Fruit fly (Drosophila melanogaster) whole organism, wandering third instar larva: Measurements from ENCODE around the gene Cse1.

Source experiments
- CG32264 ChIP-seq: fragments of 200-800 bp; sonication (Bioruptor generic); optimal IDR thresholded peaks from 2 replicates; lab custom pipeline; 2016; ENCODE audit warnings: missing biosample characterization, missing genetic modification characterization
- CG9705 ChIP-seq: fragments of 200-800 bp; sonication (Bioruptor generic); optimal IDR thresholded peaks from 2 replicates; lab custom pipeline; 2018; ENCODE audit warnings: missing biosample characterization, mild to moderate bottlenecking, missing genetic modification characterization
- CrebA ChIP-seq: fragments of 200-800 bp; sonication (Bioruptor generic); optimal IDR thresholded peaks from 2 replicates; lab custom pipeline; 2016; ENCODE audit warnings: missing biosample characterization, mild to moderate bottlenecking, missing genetic modification characterization, borderline replicate concordance
- Dfd ChIP-seq: fragments of >200 bp; optimal IDR thresholded peaks from 2 replicates; lab custom pipeline; 2017; ENCODE audit warnings: missing biosample characterization, missing genetic modification characterization
- GATAd ChIP-seq: sonication (Bioruptor generic); optimal IDR thresholded peaks from 2 replicates; lab custom pipeline; 2016; ENCODE audit warnings: missing biosample characterization, missing genetic modification characterization
- Hnf4 ChIP-seq: fragments of 200-800 bp; sonication (Bioruptor generic); optimal IDR thresholded peaks from 2 replicates; lab custom pipeline; 2016; ENCODE audit warnings: missing biosample characterization, mild to moderate bottlenecking, missing genetic modification characterization
- Hr78 ChIP-seq: fragments of >200 bp; optimal IDR thresholded peaks from 2 replicates; lab custom pipeline; 2017; ENCODE audit warnings: missing biosample characterization, missing genetic modification characterization
- Hr83 ChIP-seq: fragments of 200-300 bp; sonication (Bioruptor generic); optimal IDR thresholded peaks from 2 replicates; lab custom pipeline; 2016; ENCODE audit warnings: missing biosample characterization, mild to moderate bottlenecking, missing genetic modification characterization, moderate library complexity; ENCODE audit not compliant: poor library complexity, severe bottlenecking
- Myc ChIP-seq: fragments of >200 bp; optimal IDR thresholded peaks from 2 replicates; lab custom pipeline; 2017
- N ChIP-seq: fragments of >200 bp; optimal IDR thresholded peaks from 2 replicates; lab custom pipeline; 2018; ENCODE audit warnings: missing biosample characterization, missing external identifiers, missing genetic modification characterization
- OdsH ChIP-seq: fragments of 200-800 bp; sonication (Bioruptor generic); optimal IDR thresholded peaks from 2 replicates; lab custom pipeline; 2016; ENCODE audit warnings: missing biosample characterization, mild to moderate bottlenecking, missing genetic modification characterization
- Rel ChIP-seq, 2 experiments: fragments of 200-800 bp; sonication (Bioruptor generic) in 1 of 2; optimal IDR thresholded peaks; 2 replicates in 1 of 2; 3 replicates in 1 of 2; lab custom pipeline; 2016 to 2019; ENCODE audit warnings: mild to moderate bottlenecking in 2 of 2, missing biosample characterization in 2 of 2, missing genetic modification characterization in 2 of 2, moderate library complexity in 1 of 2
- Sp1 ChIP-seq: fragments of 200-800 bp; sonication (Bioruptor generic); optimal IDR thresholded peaks from 3 replicates; lab custom pipeline; 2019; ENCODE audit warnings: missing biosample characterization, mild to moderate bottlenecking, missing genetic modification characterization, moderate library complexity
- Vsx2 ChIP-seq: fragments of 200-300, 225-300 bp; sonication (Bioruptor generic); optimal IDR thresholded peaks from 2 replicates; lab custom pipeline; 2018; ENCODE audit warnings: missing biosample characterization, missing genetic modification characterization; ENCODE audit not compliant: partially characterized antibody
- br ChIP-seq: fragments of 200-800 bp; sonication (Bioruptor generic); optimal IDR thresholded peaks from 2 replicates; lab custom pipeline; 2016; ENCODE audit warnings: missing biosample characterization, missing genetic modification characterization
- brk ChIP-seq: fragments of 200-800 bp; sonication (Bioruptor generic); optimal IDR thresholded peaks from 2 replicates; lab custom pipeline; 2016; ENCODE audit warnings: missing biosample characterization, mild to moderate bottlenecking, missing genetic modification characterization
- dl ChIP-seq, 2 experiments: fragments of 175-275, 200-275 bp in 1 of 2; fragments of 200-275 bp in 1 of 2; sonication (Bioruptor generic); optimal IDR thresholded peaks; lab custom pipeline; 2018; ENCODE audit warnings: mild to moderate bottlenecking in 2 of 2, missing biosample characterization in 2 of 2, missing genetic modification characterization in 2 of 2, moderate library complexity in 2 of 2; ENCODE audit not compliant: partially characterized antibody in 2 of 2, insufficient read depth in 1 of 2
- dmrt93B ChIP-seq: fragments of 200-800 bp; sonication (Bioruptor generic); optimal IDR thresholded peaks from 2 replicates; lab custom pipeline; 2018; ENCODE audit warnings: missing biosample characterization, mild to moderate bottlenecking, missing genetic modification characterization
- dsf ChIP-seq: sonication (Bioruptor generic); optimal IDR thresholded peaks from 2 replicates; lab custom pipeline; 2016; ENCODE audit warnings: missing biosample characterization, missing genetic modification characterization, borderline replicate concordance
- ey ChIP-seq: fragments of 200-800 bp; sonication (Bioruptor generic); optimal IDR thresholded peaks from 2 replicates; lab custom pipeline; 2016; ENCODE audit warnings: missing biosample characterization, missing genetic modification characterization
- foxo ChIP-seq, 2 experiments: fragments of 200-800 bp; sonication (Bioruptor generic); optimal IDR thresholded peaks; 2 replicates in 1 of 2; 3 replicates in 1 of 2; lab custom pipeline; 2016 to 2017; ENCODE audit warnings: missing biosample characterization in 2 of 2, missing genetic modification characterization in 2 of 2
- fru ChIP-seq: fragments of 200-800 bp; sonication (Bioruptor generic); optimal IDR thresholded peaks from 3 replicates; lab custom pipeline; 2016; ENCODE audit warnings: missing biosample characterization, mild to moderate bottlenecking, missing genetic modification characterization
- h ChIP-seq: fragments of 200-800 bp; sonication (Bioruptor generic); optimal IDR thresholded peaks from 3 replicates; lab custom pipeline; 2016; ENCODE audit warnings: missing biosample characterization, mild to moderate bottlenecking, missing genetic modification characterization
- lola ChIP-seq: fragments of >200 bp; optimal IDR thresholded peaks from 2 replicates; lab custom pipeline; 2017; ENCODE audit warnings: missing biosample characterization, missing genetic modification characterization
- rgr ChIP-seq: fragments of 200-800 bp; sonication (Bioruptor generic); optimal IDR thresholded peaks from 3 replicates; lab custom pipeline; 2016; ENCODE audit warnings: missing biosample characterization, mild to moderate bottlenecking, missing genetic modification characterization
- sage ChIP-seq: fragments of 200-800 bp; sonication (Bioruptor generic); optimal IDR thresholded peaks from 2 replicates; lab custom pipeline; 2016; ENCODE audit warnings: missing biosample characterization, mild to moderate bottlenecking, missing genetic modification characterization
- sv ChIP-seq: fragments of 200-800 bp; sonication (Bioruptor generic); optimal IDR thresholded peaks from 3 replicates; lab custom pipeline; 2016; ENCODE audit warnings: missing biosample characterization, missing genetic modification characterization
- tai ChIP-seq: sonication (Bioruptor generic); optimal IDR thresholded peaks from 2 replicates; lab custom pipeline; 2016; ENCODE audit warnings: missing biosample characterization, missing genetic modification characterization
- usp ChIP-seq: fragments of >200 bp; optimal IDR thresholded peaks from 2 replicates; lab custom pipeline; 2017; ENCODE audit warnings: missing biosample characterization, missing genetic modification characterization

Gene Cse1

dm6 chr2L:16815989-16816749 is 8.8 kb downstream of the Cse1 start, which contains the start of gene mdy (continued):
- peak; percentile 67 for TF ChIP-seq fru (GFP tag; lab: Kevin White, UChicago)
- TF ChIP-seq CrebA (GFP tag; lab: Kevin White, UChicago): peak; percentile 53
- peak; percentile 69 for TF ChIP-seq ey (GFP tag; lab: Kevin White, UChicago)
- TF ChIP-seq dmrt93B (GFP tag; lab: Kevin White, UChicago): peak; percentile 24
- peak; percentile 54 for TF ChIP-seq sage (GFP tag; lab: Kevin White, UChicago)
- peak; percentile 22 for TF ChIP-seq GATAd (GFP tag; lab: Kevin White, UChicago)
- TF ChIP-seq sv: peak; percentile 78
- TF ChIP-seq tai: peak; percentile 76
- TF ChIP-seq Myc (lab: Kevin White, UChicago): peak; percentile 96
- no peak for TF ChIP-seq Dfd (GFP tag; lab: Kevin White, UChicago)

dm6 chr2L:16808752-16809151 is 16.3 kb downstream of the Cse1 start:
- TF ChIP-seq Rel (GFP tag; optimal IDR thresholded peaks at IDR 0.05; lab: Kevin White, UChicago) (no peak), Rel (tag; optimal IDR thresholded peaks at IDR 0.05; lab: Kevin White, UChicago) (no peak), Dfd (GFP tag; lab: Kevin White, UChicago) (peak; percentile 93), OdsH (GFP tag; lab: Kevin White, UChicago) (no peak), Vsx2 (no peak), Hr83 (no peak), fru (GFP tag; lab: Kevin White, UChicago) (no peak), dsf (no peak)

- TF ChIP-seq tai (no peak), Vsx2 (no peak), br (GFP tag; lab: Kevin White, UChicago) (no peak), sv (no peak), OdsH (GFP tag; lab: Kevin White, UChicago) (no peak), CG9705 (GFP tag; lab: Kevin White, UChicago) (no peak), Rel (GFP tag; optimal IDR thresholded peaks at IDR 0.05; lab: Kevin White, UChicago) (no peak), Rel (tag; optimal IDR thresholded peaks at IDR 0.05; lab: Kevin White, UChicago) (no peak), brk (GFP tag; lab: Kevin White, UChicago) (no peak), lola (no peak), usp (no peak), Sp1 (GFP tag; lab: Kevin White, UChicago) (no peak), rgr (no peak), CG32264 (GFP tag; lab: Kevin White, UChicago) (no peak), Hr78 (GFP tag; lab: Kevin White, UChicago) (no peak), Myc (lab: Kevin White, UChicago) (no peak), GATAd (GFP tag; lab: Kevin White, UChicago) (no peak), dmrt93B (GFP tag; lab: Kevin White, UChicago) (no peak)
Observed at dm6 chr2L:16804376-16804934, 20.6 kb downstream of the Cse1 start, which contains the start of gene CG13272. CG13272 (plus strand) TSS chr2L:16804884.

dm6 chr2L:16803638-16804037 is 21.4 kb downstream of the Cse1 start:
- TF ChIP-seq Rel (GFP tag; optimal IDR thresholded peaks at IDR 0.05; lab: Kevin White, UChicago) (no peak), Rel (tag; optimal IDR thresholded peaks at IDR 0.05; lab: Kevin White, UChicago) (no peak), N (GFP tag; lab: Kevin White, UChicago) (no peak), CrebA (GFP tag; lab: Kevin White, UChicago) (no peak), Hnf4 (GFP tag; lab: Kevin White, UChicago) (no peak), GATAd (GFP tag; lab: Kevin White, UChicago) (no peak), foxo (GFP tag; optimal IDR thresholded peaks at IDR 0.05; lab: Kevin White, UChicago) (no peak), h (no peak), sage (GFP tag; lab: Kevin White, UChicago) (no peak), Hr83 (no peak), Myc (lab: Kevin White, UChicago) (no peak), lola (no peak), Sp1 (GFP tag; lab: Kevin White, UChicago) (no peak), Dfd (GFP tag; lab: Kevin White, UChicago) (no peak), dl (GFP tag; optimal IDR thresholded peaks at IDR 0.05; lab: Kevin White, UChicago; ENCODE audit: insufficient read depth in 1 of 2, partially characterized antibody in 2 of 2) (no peak)
